Worm (Caenorhabditis elegans) whole organism, L1 larva: ENCODE data around the gene T13H5.8.

Experiments
- F16B12.6 ChIP-seq: fragments of 150-350 bp; optimal IDR thresholded peaks from 2 replicates; lab custom pipeline; 2014; ENCODE audit warnings: missing biosample characterization, missing genetic modification characterization
- aha-1 ChIP-seq: fragments of 150-350 bp; optimal IDR thresholded peaks from 2 replicates; lab custom pipeline; 2014; ENCODE audit warnings: missing biosample characterization, missing genetic modification characterization
- alr-1 ChIP-seq: fragments of 200-800 bp; sonication (Bioruptor generic); optimal IDR thresholded peaks from 2 replicates; lab custom pipeline; 2018; ENCODE audit warnings: borderline replicate concordance, mild to moderate bottlenecking, missing genetic modification characterization, missing compliant biosample characterization
- ama-1 ChIP-seq: fragments of 150-350 bp; optimal IDR thresholded peaks from 2 replicates; lab custom pipeline; 2014
- blmp-1 ChIP-seq: fragments of 150-350 bp; optimal IDR thresholded peaks from 2 replicates; lab custom pipeline; 2014; ENCODE audit warnings: missing biosample characterization, missing genetic modification characterization
- ces-1 ChIP-seq: fragments of 150-350 bp; optimal IDR thresholded peaks from 2 replicates; lab custom pipeline; 2014; ENCODE audit warnings: missing biosample characterization, missing genetic modification reagents, missing genetic modification characterization
- dpl-1 ChIP-seq, 3 experiments: fragments of 150-350 bp in 2 of 3; sonication (generic microtip) in 1 of 3; optimal IDR thresholded peaks; 2 replicates each; lab custom pipeline; 2014 to 2017; ENCODE audit warnings: missing biosample characterization in 3 of 3, missing genetic modification characterization in 3 of 3, missing genetic modification reagents in 3 of 3
- efl-1 ChIP-seq, 4 experiments: fragments of 150-350 bp; optimal IDR thresholded peaks in 3 of 4; peaks in 1 of 4; 1 replicate in 1 of 4; 2 replicates in 3 of 4; lab custom pipeline; 2014; ENCODE audit warnings: missing biosample characterization in 2 of 4, missing genetic modification characterization in 2 of 4, missing genetic modification reagents in 2 of 4
- efl-3 ChIP-seq: fragments of 200-800 bp; sonication (Bioruptor generic); optimal IDR thresholded peaks from 2 replicates; lab custom pipeline; 2018; ENCODE audit warnings: mild to moderate bottlenecking, missing genetic modification characterization, missing compliant biosample characterization
- elt-2 ChIP-seq: sonication (generic microtip); optimal IDR thresholded peaks from 2 replicates; lab custom pipeline; 2016; ENCODE audit warnings: missing genetic modification characterization, mild to moderate bottlenecking, inconsistent platforms, missing compliant biosample characterization, missing genetic modification reagents
- elt-3 ChIP-seq, 6 experiments: fragments of 150-350 bp in 1 of 6; sonication (generic microtip); optimal IDR thresholded peaks; 2 replicates each; lab custom pipeline; 2017 to 2018; ENCODE audit warnings: missing biosample characterization in 6 of 6, missing genetic modification characterization in 6 of 6, inconsistent platforms in 1 of 6
- fkh-10 ChIP-seq: sonication (generic microtip); optimal IDR thresholded peaks from 2 replicates; lab custom pipeline; 2017; ENCODE audit warnings: missing biosample characterization, missing genetic modification reagents, missing genetic modification characterization
- fkh-4 ChIP-seq: sonication (generic microtip); optimal IDR thresholded peaks from 2 replicates; lab custom pipeline; 2016; ENCODE audit warnings: missing compliant biosample characterization, missing genetic modification characterization, borderline replicate concordance
- fkh-8 ChIP-seq: sonication (generic microtip); optimal IDR thresholded peaks from 2 replicates; lab custom pipeline; 2016; ENCODE audit warnings: mild to moderate bottlenecking, missing genetic modification characterization, missing compliant biosample characterization
- fos-1 ChIP-seq: fragments of 150-350 bp; optimal IDR thresholded peaks from 2 replicates; lab custom pipeline; 2014; ENCODE audit warnings: missing biosample characterization, missing genetic modification characterization
- hlh-4 ChIP-seq: sonication (generic microtip); optimal IDR thresholded peaks from 2 replicates; lab custom pipeline; 2016; ENCODE audit warnings: mild to moderate bottlenecking, missing genetic modification characterization, missing compliant biosample characterization
- irx-1 ChIP-seq: sonication (generic microtip); optimal IDR thresholded peaks from 2 replicates; lab custom pipeline; 2016; ENCODE audit warnings: missing genetic modification characterization, missing compliant biosample characterization
- jun-1 ChIP-seq: fragments of 150-350 bp; optimal IDR thresholded peaks from 2 replicates; lab custom pipeline; 2014; ENCODE audit warnings: missing biosample characterization, missing genetic modification reagents, missing genetic modification characterization
- lin-13 ChIP-seq: fragments of 150-350 bp; optimal IDR thresholded peaks from 2 replicates; lab custom pipeline; 2014; ENCODE audit warnings: missing biosample characterization, missing genetic modification reagents, missing genetic modification characterization
- lin-15B ChIP-seq: fragments of 150-350 bp; sonication (generic microtip); optimal IDR thresholded peaks from 3 replicates; lab custom pipeline; 2014; ENCODE audit warnings: missing biosample characterization, missing genetic modification characterization
- lin-35 ChIP-seq, 2 experiments: fragments of 150-350 bp; optimal IDR thresholded peaks; 2 replicates each; lab custom pipeline; 2014; ENCODE audit warnings: missing biosample characterization in 2 of 2, missing genetic modification characterization in 2 of 2, missing genetic modification reagents in 2 of 2
- lsy-2 ChIP-seq, 2 experiments: fragments of 150-350 bp; optimal IDR thresholded peaks; 2 replicates each; lab custom pipeline; 2014; ENCODE audit warnings: missing biosample characterization in 2 of 2, missing genetic modification characterization in 2 of 2
- nhr-11 ChIP-seq: fragments of 150-350 bp; optimal IDR thresholded peaks from 2 replicates; lab custom pipeline; 2014; ENCODE audit warnings: missing biosample characterization, missing genetic modification characterization
- nhr-12 ChIP-seq: sonication (generic microtip); optimal IDR thresholded peaks from 2 replicates; lab custom pipeline; 2017; ENCODE audit warnings: missing biosample characterization, missing genetic modification characterization
- nhr-237 ChIP-seq: fragments of 150-350 bp; optimal IDR thresholded peaks from 2 replicates; lab custom pipeline; 2014; ENCODE audit warnings: missing biosample characterization, missing genetic modification characterization
- nhr-47 ChIP-seq: sonication (generic microtip); optimal IDR thresholded peaks from 2 replicates; lab custom pipeline; 2016; ENCODE audit warnings: mild to moderate bottlenecking, missing genetic modification characterization, moderate library complexity, missing compliant biosample characterization
- nhr-71 ChIP-seq: sonication (generic microtip); optimal IDR thresholded peaks from 2 replicates; lab custom pipeline; 2016; ENCODE audit warnings: mild to moderate bottlenecking, missing genetic modification characterization, moderate library complexity, missing compliant biosample characterization
- nhr-85 ChIP-seq: sonication (generic microtip); peaks from one replicate; lab custom pipeline; 2016; ENCODE audit warnings: missing genetic modification characterization, inconsistent platforms, missing compliant biosample characterization
- nhr-90 ChIP-seq: sonication (generic microtip); optimal IDR thresholded peaks from 2 replicates; lab custom pipeline; 2016; ENCODE audit warnings: mild to moderate bottlenecking, missing genetic modification characterization, missing compliant biosample characterization; ENCODE audit not compliant: poor library complexity
- pqm-1 ChIP-seq: sonication (generic microtip); optimal IDR thresholded peaks from 3 replicates; lab custom pipeline; 2017; ENCODE audit warnings: missing biosample characterization, missing genetic modification characterization
- skn-1 ChIP-seq: fragments of 150-350 bp; optimal IDR thresholded peaks from 2 replicates; lab custom pipeline; 2014; ENCODE audit warnings: missing biosample characterization, missing genetic modification characterization
- snu-23 ChIP-seq: sonication (generic microtip); optimal IDR thresholded peaks from 2 replicates; lab custom pipeline; 2016; ENCODE audit warnings: missing genetic modification characterization, missing compliant biosample characterization
- sox-4 ChIP-seq: sonication (generic microtip); optimal IDR thresholded peaks from 2 replicates; lab custom pipeline; 2016; ENCODE audit warnings: missing genetic modification characterization, missing compliant biosample characterization
- sup-37 ChIP-seq: fragments of 200-800 bp; sonication (Bioruptor generic); optimal IDR thresholded peaks from 2 replicates; lab custom pipeline; 2018; ENCODE audit warnings: mild to moderate bottlenecking, missing genetic modification characterization, missing compliant biosample characterization
- tbx-2 ChIP-seq: sonication (generic microtip); optimal IDR thresholded peaks from 2 replicates; lab custom pipeline; 2016; ENCODE audit warnings: missing genetic modification characterization, missing compliant biosample characterization
- tlp-1 ChIP-seq: fragments of 150-350 bp; optimal IDR thresholded peaks from 2 replicates; lab custom pipeline; 2014; ENCODE audit warnings: missing biosample characterization, missing genetic modification characterization
- vab-15 ChIP-seq: sonication (generic microtip); optimal IDR thresholded peaks from 2 replicates; lab custom pipeline; 2017; ENCODE audit warnings: missing genotype, mild to moderate bottlenecking, missing genetic modification characterization, missing compliant biosample characterization
- xbp-1 ChIP-seq: sonication (generic microtip); optimal IDR thresholded peaks from 2 replicates; lab custom pipeline; 2016; ENCODE audit warnings: missing genetic modification characterization, missing compliant biosample characterization

T13H5.8 gene

DNA sequence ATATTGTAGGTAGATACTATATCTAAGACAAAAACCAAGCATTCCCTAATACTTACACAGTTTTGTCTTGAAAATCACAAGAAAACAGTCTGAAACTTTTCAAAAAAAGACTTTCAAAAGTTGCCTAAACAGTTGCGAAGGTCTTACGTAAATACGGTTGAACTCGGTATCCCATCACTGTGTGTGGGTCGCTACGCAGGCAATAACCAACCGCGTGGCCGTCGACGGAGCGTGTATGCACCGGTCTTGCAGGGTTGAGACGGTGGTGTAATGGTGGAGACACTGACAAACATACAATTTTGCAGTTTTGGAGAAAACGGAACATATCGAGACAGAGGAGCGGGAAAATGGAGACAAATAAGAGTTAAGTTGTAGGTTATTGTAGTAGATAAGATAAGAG lies 42.9 kb downstream of the T13H5.8 start, which contains the start of gene iff-2 (continued):
- TF ChIP-seq alr-1 (tag; lab: Kevin White, UChicago) = no peak
- TF ChIP-seq blmp-1 = peak; percentile 97
- peak; percentile 100 for TF ChIP-seq elt-3 (tag; optimal IDR thresholded peaks at IDR 0.05; lab: Kevin White, UChicago)
- peak; percentile 99 for TF ChIP-seq jun-1 (tag; lab: Kevin White, UChicago)
- peak; percentile 71 for TF ChIP-seq fkh-4 (tag; lab: Kevin White, UChicago)
- peak; percentile 99 for TF ChIP-seq nhr-237
- peak; percentile 95 for TF ChIP-seq sox-4 (tag; lab: Kevin White, UChicago)
- peak; percentile 98 for TF ChIP-seq lsy-2 (tag; optimal IDR thresholded peaks at IDR 0.05; lab: Kevin White, UChicago)

DNA sequence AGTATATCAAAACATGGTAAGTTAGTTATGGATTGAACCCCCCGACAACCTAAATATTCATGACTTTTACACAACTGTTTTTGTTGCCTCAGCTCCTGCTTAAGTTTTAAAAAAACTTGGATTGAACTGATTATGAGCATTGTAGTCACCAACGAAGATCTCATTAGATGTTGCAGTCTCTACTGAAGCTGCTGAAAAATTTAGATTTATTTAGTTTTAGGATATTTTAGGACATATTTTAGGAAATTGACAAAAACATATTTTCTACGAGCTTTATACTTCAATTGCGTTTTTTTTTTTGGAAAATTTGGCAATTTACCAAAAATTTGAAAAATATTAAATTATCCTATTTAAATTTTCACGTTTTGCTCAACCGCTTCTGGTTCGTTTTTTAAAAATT lies 43.7 kb downstream of the T13H5.8 start, which contains the start of gene F54C9.14:
Gene F54C9.14 (plus strand): TSS at position 301 of the 400 bp plus-strand sequence.
- no peak for TF ChIP-seq nhr-12 (tag; lab: Kevin White, UChicago)
- no peak for TF ChIP-seq ces-1
- TF ChIP-seq jun-1 (tag; lab: Kevin White, UChicago) = no peak
- TF ChIP-seq lin-35 (GFP tag; optimal IDR thresholded peaks at IDR 0.05; lab: Kevin White, UChicago) = no peak
- TF ChIP-seq nhr-85 = peak; percentile 25
- no peak for TF ChIP-seq efl-3 (GFP tag; lab: Kevin White, UChicago)

DNA sequence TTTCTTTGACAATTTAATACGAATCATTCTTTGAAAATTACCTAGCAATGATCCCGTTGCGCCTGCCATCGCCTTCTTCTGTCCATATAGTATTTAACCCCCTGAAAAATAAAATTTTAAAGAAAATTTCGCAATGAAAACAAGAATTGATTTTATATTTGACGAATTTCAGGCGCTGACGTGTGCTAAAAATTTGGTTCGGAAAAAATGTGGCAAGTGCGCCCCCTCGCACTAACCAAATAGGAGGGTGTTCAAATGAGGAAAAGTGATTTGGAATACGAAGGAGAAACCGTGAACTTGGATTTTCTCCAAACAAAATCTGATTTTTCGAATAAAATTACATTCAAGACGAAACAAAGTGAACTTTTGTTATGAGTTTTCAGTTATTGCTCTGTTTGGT lies 47.7 kb downstream of the T13H5.8 start, which contains the start of gene stc-1:
Gene stc-1 (minus strand): TSS at position 101 of the 400 bp plus-strand sequence.
- TF ChIP-seq lin-35 (GFP tag; optimal IDR thresholded peaks at IDR 0.05; lab: Kevin White, UChicago) = peak; percentile 67 to 94
- peak; percentile 65 to 86 (median 79) for TF ChIP-seq dpl-1 (GFP tag; optimal IDR thresholded peaks at IDR 0.05; lab: Kevin White, UChicago)
- peak; percentile 18 for TF ChIP-seq snu-23 (GFP tag; lab: Kevin White, UChicago)
- peak; percentile 7 for TF ChIP-seq nhr-90
- peak; percentile 30 for TF ChIP-seq skn-1 (tag; lab: Kevin White, UChicago)
- no peak for TF ChIP-seq fkh-10 (GFP tag; lab: Kevin White, UChicago)
- peak in 1 of 2 experiments; percentile 82 for TF ChIP-seq efl-1 (optimal IDR thresholded peaks at IDR 0.05; lab: Kevin White, UChicago)
- peak; percentile 86 to 98 for TF ChIP-seq efl-1 (GFP tag; optimal IDR thresholded peaks at IDR 0.05 in 1 of 2; lab: Kevin White, UChicago)
- peak; percentile 27 for TF ChIP-seq lin-13 (GFP tag; lab: Kevin White, UChicago)
- no peak for TF ChIP-seq jun-1 (tag; lab: Kevin White, UChicago)
- TF ChIP-seq irx-1 (tag; lab: Kevin White, UChicago) = no peak
- TF ChIP-seq nhr-85 = peak; percentile 35
- peak; percentile 78 for TF ChIP-seq xbp-1 (tag; lab: Kevin White, UChicago)
- peak; percentile 30 for TF ChIP-seq elt-2 (tag; lab: Kevin White, UChicago)
- no peak for TF ChIP-seq fos-1
- no peak for TF ChIP-seq lin-15B (tag; lab: Kevin White, UChicago)
- peak; percentile 26 for TF ChIP-seq F16B12.6 (tag; lab: Kevin White, UChicago)
- peak; percentile 34 for TF ChIP-seq blmp-1
- peak; percentile 23 for TF ChIP-seq ama-1 (lab: Kevin White, UChicago)
- no peak for TF ChIP-seq vab-15 (tag; lab: Kevin White, UChicago)
- TF ChIP-seq nhr-71 = peak; percentile 29
- peak; percentile 6 to 69 for TF ChIP-seq lsy-2 (tag; optimal IDR thresholded peaks at IDR 0.05; lab: Kevin White, UChicago)
- TF ChIP-seq nhr-47 (tag; lab: Kevin White, UChicago) = no peak
- TF ChIP-seq nhr-11 (tag; lab: Kevin White, UChicago) = no peak
- TF ChIP-seq tbx-2 (tag; lab: Kevin White, UChicago) = no peak

DNA sequence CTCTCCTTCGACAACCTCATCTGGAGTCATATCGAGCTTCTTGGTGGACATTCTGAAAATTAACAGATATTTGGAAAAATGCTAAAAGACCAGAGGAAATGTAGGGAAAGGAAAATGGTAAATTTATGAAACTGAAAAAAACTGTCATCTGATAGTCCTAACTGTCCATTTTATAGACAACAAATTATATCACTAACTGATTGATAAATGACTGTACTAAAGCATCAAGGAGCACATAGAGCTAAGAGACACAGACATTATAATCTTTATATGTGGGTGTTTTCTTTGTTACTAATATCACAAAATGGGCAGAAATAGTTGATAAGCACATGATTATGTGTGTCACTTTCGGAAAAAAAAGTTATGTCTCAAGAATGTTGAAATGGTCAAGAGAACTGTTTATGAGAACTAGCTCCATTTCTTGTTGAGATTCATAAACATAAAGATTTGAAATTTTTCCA lies 48.5 kb downstream of the T13H5.8 start, which contains the start of gene F54C9.3:
Gene F54C9.3 (minus strand): TSS at position 51 of the 461 bp plus-strand sequence.
- TF ChIP-seq dpl-1 (GFP tag; optimal IDR thresholded peaks at IDR 0.05; lab: Kevin White, UChicago) = peak in 1 of 3 experiments; percentile 27
- TF ChIP-seq sup-37 (GFP tag; lab: Kevin White, UChicago) = no peak
- TF ChIP-seq F16B12.6 (tag; lab: Kevin White, UChicago) = no peak
- TF ChIP-seq tlp-1 = peak; percentile 16
- TF ChIP-seq lsy-2 (tag; optimal IDR thresholded peaks at IDR 0.05; lab: Kevin White, UChicago) = peak in 1 of 2 experiments; percentile 13
- no peak for TF ChIP-seq efl-3 (GFP tag; lab: Kevin White, UChicago)
- no peak for TF ChIP-seq aha-1 (tag; lab: Kevin White, UChicago)
- no peak for TF ChIP-seq nhr-237
- peak; percentile 30 for TF ChIP-seq jun-1 (tag; lab: Kevin White, UChicago)
- TF ChIP-seq fkh-8 = no peak
- peak in 1 of 2 experiments; percentile 54 for TF ChIP-seq lin-35 (GFP tag; optimal IDR thresholded peaks at IDR 0.05; lab: Kevin White, UChicago)
- TF ChIP-seq sox-4 (tag; lab: Kevin White, UChicago) = no peak
- TF ChIP-seq pqm-1 = peak; percentile 57
- TF ChIP-seq skn-1 (tag; lab: Kevin White, UChicago) = no peak
- no peak for TF ChIP-seq hlh-4 (tag; lab: Kevin White, UChicago)
- TF ChIP-seq ama-1 (lab: Kevin White, UChicago) = peak; percentile 1
- peak; percentile 85 for TF ChIP-seq elt-2 (tag; lab: Kevin White, UChicago)
- TF ChIP-seq nhr-47 (tag; lab: Kevin White, UChicago) = no peak
- TF ChIP-seq efl-1 (optimal IDR thresholded peaks at IDR 0.05; lab: Kevin White, UChicago) = no peak
- peak in 1 of 2 experiments; percentile 92 for TF ChIP-seq efl-1 (GFP tag; optimal IDR thresholded peaks at IDR 0.05 in 1 of 2; lab: Kevin White, UChicago)
